Fruit fly (Drosophila melanogaster) Kc167 (cell line): ENCODE results near the gene VhaM9.7-d.

ENCODE experiments used
- Myc ChIP-seq: fragments of >200 bp; optimal IDR thresholded peaks from 2 replicates; lab custom pipeline; 2017; ENCODE audit warnings: missing external identifiers
- Sin3A ChIP-seq: fragments of >200 bp; optimal IDR thresholded peaks from 2 replicates; lab custom pipeline; 2018; ENCODE audit warnings: missing external identifiers
- h ChIP-seq: fragments of >200 bp; optimal IDR thresholded peaks from 3 replicates; lab custom pipeline; 2018; ENCODE audit warnings: missing external identifiers
- psq ChIP-seq: fragments of >200 bp; optimal IDR thresholded peaks from 2 replicates; lab custom pipeline; 2017; ENCODE audit warnings: missing external identifiers
- ttk ChIP-seq: sonication (Bioruptor generic); optimal IDR thresholded peaks from 2 replicates; lab custom pipeline; 2017; ENCODE audit warnings: missing external identifiers

dm6 chr3R:16985547-16985946 lies 10.5 kb downstream of the VhaM9.7-d start:
- no peak for TF ChIP-seq Myc (lab: Kevin White, UChicago)
- TF ChIP-seq Sin3A (lab: Kevin White, UChicago): no peak
- TF ChIP-seq h: no peak
- no peak for TF ChIP-seq psq (lab: Kevin White, UChicago)
- no peak for TF ChIP-seq ttk (lab: Kevin White, UChicago)
